Worm (Caenorhabditis elegans) whole organism, late embryonic: ENCODE measurements around the gene C32D5.14.

Experiments used
- C08G9.2 ChIP-seq: sonication (generic microtip); optimal IDR thresholded peaks from 2 replicates; lab custom pipeline; 2016; ENCODE audit warnings: mild to moderate bottlenecking, missing genetic modification characterization, moderate library complexity, missing compliant biosample characterization
- T23F11.4 ChIP-seq: fragments of 200-800 bp; sonication (Bioruptor generic); optimal IDR thresholded peaks from 2 replicates; lab custom pipeline; 2018; ENCODE audit warnings: mild to moderate bottlenecking, missing genetic modification characterization, missing compliant biosample characterization
- ama-1 ChIP-seq: fragments of 150-350 bp; optimal IDR thresholded peaks from 2 replicates; lab custom pipeline; 2014
- dmd-4 ChIP-seq: sonication (generic microtip); optimal IDR thresholded peaks from 2 replicates; lab custom pipeline; 2016; ENCODE audit warnings: borderline replicate concordance, missing genetic modification characterization, missing compliant biosample characterization
- fkh-10 ChIP-seq: fragments of 150-350 bp; optimal IDR thresholded peaks from 2 replicates; lab custom pipeline; 2014; ENCODE audit warnings: missing biosample characterization, missing genetic modification reagents, missing genetic modification characterization
- gmeb-2 ChIP-seq: sonication (generic microtip); optimal IDR thresholded peaks from 2 replicates; lab custom pipeline; 2016; ENCODE audit warnings: missing genetic modification characterization, inconsistent platforms, missing compliant biosample characterization
- hlh-8 ChIP-seq: sonication (generic microtip); optimal IDR thresholded peaks from 2 replicates; lab custom pipeline; 2016; ENCODE audit warnings: missing genotype, missing genetic modification characterization, missing compliant biosample characterization
- mec-3 ChIP-seq: sonication (generic microtip); optimal IDR thresholded peaks from 2 replicates; lab custom pipeline; 2016; ENCODE audit warnings: borderline replicate concordance, missing genetic modification characterization, missing compliant biosample characterization
- ref-2 ChIP-seq: sonication (generic microtip); optimal IDR thresholded peaks from 2 replicates; lab custom pipeline; 2016; ENCODE audit warnings: missing genetic modification characterization, missing compliant biosample characterization
- ttx-3 ChIP-seq: sonication (generic microtip); optimal IDR thresholded peaks from 2 replicates; lab custom pipeline; 2016; ENCODE audit warnings: missing genetic modification reagents, missing genetic modification characterization, missing compliant biosample characterization

ce11 chrII:6294261-6294660 lies 41.0 kb upstream of the C32D5.14 start, which contains the start of gene mps-1:
- TF ChIP-seq mec-3 (tag; lab: Kevin White, UChicago) (no peak), fkh-10 (no peak), dmd-4 (tag; lab: Kevin White, UChicago) (no peak), ama-1 (no peak), gmeb-2 (tag; lab: Kevin White, UChicago) (no peak), ttx-3 (tag; lab: Kevin White, UChicago) (no peak), hlh-8 (no peak), C08G9.2 (tag; lab: Kevin White, UChicago) (no peak), T23F11.4 (no peak), ref-2 (tag; lab: Kevin White, UChicago) (no peak)
